Worm (Caenorhabditis elegans) whole organism, L4 larva: ENCODE measurements around the gene fbxc-39.
A peak's percentile ranks its signal among the peaks of the same experiment; 100 is the strongest.
"Not testable (repeated sequence)": the region's sequence is repeated elsewhere in the genome, so short reads cannot be mapped to it uniquely, and the experiment has no call there.

Experiments
- F10B5.3 ChIP-seq: sonication (generic microtip); optimal IDR thresholded peaks from 2 replicates; lab custom pipeline; 2016; ENCODE audit warnings: mild to moderate bottlenecking, missing genetic modification characterization, missing compliant biosample characterization
- F26F4.8 ChIP-seq: fragments of 200-800 bp; sonication (Bioruptor generic); conservative IDR thresholded peaks from 2 replicates; pipeline ENCODE4 v1.3.6; 2022; ENCODE audit warnings: missing genetic modification characterization, missing compliant biosample characterization
- F44E2.7 ChIP-seq: fragments of 200-800 bp; sonication (Bioruptor generic); IDR thresholded peaks from 2 replicates; pipeline ENCODE4 v2.1.2; 2022; ENCODE audit warnings: missing genetic modification characterization, missing compliant biosample characterization
- T20F7.1 ChIP-seq: fragments of 200-800 bp; sonication (Bioruptor generic); optimal IDR thresholded peaks from 2 replicates; lab custom pipeline; 2018; ENCODE audit warnings: mild to moderate bottlenecking, missing genetic modification characterization, missing compliant biosample characterization
- T26A8.4 ChIP-seq: fragments of 200-800 bp; sonication (Bioruptor generic); IDR thresholded peaks from 2 replicates; pipeline ENCODE4 v1.3.6; 2022; ENCODE audit warnings: missing genetic modification characterization, missing compliant biosample characterization
- Y48G9A.11 ChIP-seq: fragments of 200-800 bp; sonication (Bioruptor generic); IDR thresholded peaks from 2 replicates; pipeline ENCODE4 v1.3.6; 2022; ENCODE audit warnings: missing genetic modification reagents, missing genetic modification characterization, missing compliant biosample characterization
- aha-1 ChIP-seq: fragments of 150-350 bp; peaks from one replicate; lab custom pipeline; 2014; ENCODE audit warnings: missing biosample characterization, missing genetic modification characterization
- arid-1 ChIP-seq: fragments of 200-800 bp; sonication (Bioruptor generic); conservative IDR thresholded peaks from 2 replicates; pipeline ENCODE4 v1.3.6; 2022; ENCODE audit warnings: missing genetic modification reagents, missing genetic modification characterization, missing compliant biosample characterization
- ceh-20 ChIP-seq: fragments of 200-800 bp; sonication (Bioruptor generic); IDR thresholded peaks from 2 replicates; pipeline ENCODE4 v1.3.6; 2022; ENCODE audit warnings: missing genetic modification reagents, missing genetic modification characterization, missing compliant biosample characterization
- ceh-82 ChIP-seq: sonication (generic microtip); optimal IDR thresholded peaks from 2 replicates; lab custom pipeline; 2017; ENCODE audit warnings: missing biosample characterization, missing genetic modification characterization
- cey-2 ChIP-seq: sonication (generic microtip); optimal IDR thresholded peaks from 3 replicates; lab custom pipeline; 2017; ENCODE audit warnings: missing genetic modification characterization, mild to moderate bottlenecking, missing compliant biosample characterization, antibody characterized with exemption, borderline replicate concordance; ENCODE audit not compliant: insufficient read depth
- daf-16 ChIP-seq, 3 experiments: sonication (generic microtip); optimal IDR thresholded peaks; 2 replicates each; lab custom pipeline; 2016 to 2017; ENCODE audit warnings: missing genetic modification characterization in 3 of 3, missing genetic modification reagents in 3 of 3, mild to moderate bottlenecking in 2 of 3, missing compliant biosample characterization in 2 of 3, missing biosample characterization in 1 of 3, moderate library complexity in 1 of 3
- dmd-9 ChIP-seq: fragments of 200-800 bp; sonication (Bioruptor generic); IDR thresholded peaks from 2 replicates; pipeline ENCODE4 v1.3.6; 2022; ENCODE audit warnings: missing genetic modification reagents, missing genetic modification characterization, missing compliant biosample characterization
- duxl-1 ChIP-seq: sonication (generic microtip); optimal IDR thresholded peaks from 2 replicates; lab custom pipeline; 2016; ENCODE audit warnings: mild to moderate bottlenecking, missing genetic modification characterization, moderate library complexity, missing compliant biosample characterization; ENCODE audit not compliant: poor library complexity
- egl-27 ChIP-seq: sonication (generic microtip); optimal IDR thresholded peaks from 3 replicates; lab custom pipeline; 2017; ENCODE audit warnings: missing biosample characterization, missing genetic modification reagents, missing genetic modification characterization
- fos-1 ChIP-seq: fragments of 150-350 bp; optimal IDR thresholded peaks from 2 replicates; lab custom pipeline; 2014; ENCODE audit warnings: missing biosample characterization, missing genetic modification characterization
- gei-8 ChIP-seq: fragments of 200-800 bp; sonication (Bioruptor generic); optimal IDR thresholded peaks from 2 replicates; lab custom pipeline; 2018; ENCODE audit warnings: mild to moderate bottlenecking, missing genetic modification characterization, missing compliant biosample characterization
- hmg-1.1 ChIP-seq: fragments of 200-800 bp; sonication (Bioruptor generic); IDR thresholded peaks from 2 replicates; pipeline ENCODE4 v1.3.6; 2022; ENCODE audit warnings: missing genetic modification reagents, missing genetic modification characterization, missing compliant biosample characterization
- lin-38 ChIP-seq: fragments of 200-800 bp; sonication (Bioruptor generic); IDR thresholded peaks from 2 replicates; pipeline ENCODE4 v1.3.6; 2022; ENCODE audit warnings: missing genetic modification reagents, missing genetic modification characterization, missing compliant biosample characterization
- madf-9 ChIP-seq: fragments of 200-800 bp; sonication (Bioruptor generic); conservative IDR thresholded peaks from 2 replicates; pipeline ENCODE4 v1.3.6; 2022; ENCODE audit warnings: missing genetic modification reagents, missing genetic modification characterization, missing compliant biosample characterization
- nhr-10 ChIP-seq: fragments of 150-350 bp; optimal IDR thresholded peaks from 2 replicates; lab custom pipeline; 2014; ENCODE audit warnings: missing biosample characterization, missing genetic modification characterization
- nhr-28 ChIP-seq: fragments of 150-350 bp; optimal IDR thresholded peaks from 2 replicates; lab custom pipeline; 2014; ENCODE audit warnings: missing biosample characterization, missing genetic modification characterization
- nhr-6 ChIP-seq: fragments of 150-350 bp; optimal IDR thresholded peaks from 2 replicates; lab custom pipeline; 2014; ENCODE audit warnings: missing biosample characterization, missing genetic modification characterization
- pha-4 ChIP-seq, 2 experiments: fragments of 150-350 bp in 1 of 2; fragments of 200-800 bp in 1 of 2; sonication (Bioruptor generic) in 1 of 2; IDR thresholded peaks in 1 of 2; optimal IDR thresholded peaks in 1 of 2; 2 replicates each; pipeline versions ENCODE4 v1.3.6 to Lab custom; 2014 to 2022; ENCODE audit warnings: missing genetic modification characterization in 2 of 2, missing genetic modification reagents in 2 of 2, missing biosample characterization in 1 of 2, missing compliant biosample characterization in 1 of 2
- rbr-2 ChIP-seq: sonication (generic microtip); optimal IDR thresholded peaks from 2 replicates; lab custom pipeline; 2016; ENCODE audit warnings: missing genotype, missing genetic modification characterization, missing compliant biosample characterization
- snpc-4 ChIP-seq: fragments of 150-350 bp; optimal IDR thresholded peaks from 2 replicates; lab custom pipeline; 2014; ENCODE audit warnings: missing biosample characterization, missing genetic modification characterization
- spr-1 ChIP-seq: sonication (generic microtip); optimal IDR thresholded peaks from 2 replicates; lab custom pipeline; 2016; ENCODE audit warnings: mild to moderate bottlenecking, missing genetic modification characterization, missing compliant biosample characterization
- unc-39 ChIP-seq: sonication (generic microtip); optimal IDR thresholded peaks from 2 replicates; lab custom pipeline; 2017; ENCODE audit warnings: missing biosample characterization, missing genetic modification characterization
- unc-62 ChIP-seq, 3 experiments: fragments of 150-350 bp in 1 of 3; sonication (generic microtip); optimal IDR thresholded peaks in 2 of 3; peaks in 1 of 3; 1 replicate in 1 of 3; 2 replicates in 2 of 3; lab custom pipeline; 2014 to 2017; ENCODE audit warnings: missing biosample characterization in 3 of 3, missing genetic modification characterization in 3 of 3, missing genetic modification reagents in 3 of 3, missing genotype in 1 of 3
- zfp-3 ChIP-seq: fragments of 200-800 bp; sonication (Bioruptor generic); conservative IDR thresholded peaks from 2 replicates; pipeline ENCODE4 v1.3.6; 2022; ENCODE audit warnings: missing genetic modification reagents, missing genetic modification characterization, missing compliant biosample characterization
- zip-2 ChIP-seq: fragments of 150-350 bp; optimal IDR thresholded peaks from 2 replicates; lab custom pipeline; 2014; ENCODE audit warnings: missing biosample characterization, missing genetic modification characterization
- ztf-7 ChIP-seq: fragments of 150-350 bp; optimal IDR thresholded peaks from 2 replicates; lab custom pipeline; 2014; ENCODE audit warnings: missing biosample characterization, missing genetic modification characterization

The fbxc-39 gene

ce11 chrII:979135-979534 is 9.4 kb upstream of the fbxc-39 start, which contains the start of the genes fbxc-17 and fbxc-15:
Gene fbxc-17 (minus strand): TSS chrII:979235.
Gene fbxc-15 (plus strand): TSS chrII:979423.
- TF ChIP-seq arid-1 (GFP tag; lab: Robert Waterston, UW) = no peak
- TF ChIP-seq daf-16 (GFP tag; optimal IDR thresholded peaks at IDR 0.05; lab: Kevin White, UChicago) = no peak
- no peak for TF ChIP-seq daf-16 (tag; optimal IDR thresholded peaks at IDR 0.05; lab: Kevin White, UChicago)
- no peak for TF ChIP-seq spr-1 (tag; lab: Kevin White, UChicago)
- TF ChIP-seq snpc-4 (tag; lab: Kevin White, UChicago) = no peak
- no peak for TF ChIP-seq duxl-1 (tag; lab: Kevin White, UChicago)
- no peak for TF ChIP-seq lin-38 (GFP tag; lab: Robert Waterston, UW)
- TF ChIP-seq ztf-7 (tag; lab: Kevin White, UChicago) = no peak
- no peak for TF ChIP-seq hmg-1.1 (GFP tag; lab: Robert Waterston, UW)
- TF ChIP-seq ceh-82 (tag; lab: Kevin White, UChicago) = no peak

- TF ChIP-seq zfp-3 = no peak
- peak; percentile 45 for TF ChIP-seq aha-1 (tag; lab: Kevin White, UChicago)
- TF ChIP-seq, all 104 proteins: peak for 1
Measured at ce11 chrII:982842-983241, 5.7 kb upstream of the fbxc-39 start, which contains the start of gene srh-274. Gene srh-274 (plus strand): TSS chrII:983142.

- TF ChIP-seq duxl-1 (tag; lab: Kevin White, UChicago); egl-27; cey-2: not testable (repeated sequence)
Measured at ce11 chrII:985703-986102, 2.8 kb upstream of the fbxc-39 start, which contains the start of gene fbxc-40. Gene fbxc-40 (plus strand): TSS chrII:986003.

- TF ChIP-seq F44E2.7 = no peak
- no peak for TF ChIP-seq madf-9 (GFP tag; lab: Robert Waterston, UW)
- no peak for TF ChIP-seq nhr-6 (tag; lab: Kevin White, UChicago)
Measured at ce11 chrII:991300-991699, 2.8 kb downstream of the fbxc-39 start, which contains the start of gene fbxc-42. Gene fbxc-42 (plus strand): TSS chrII:991600.

ce11 chrII:994231-994630 is 5.7 kb downstream of the fbxc-39 start, which contains the start of gene F45D11.7:
Gene F45D11.7 (plus strand): TSS chrII:994531.
- not testable (repeated sequence) for TF ChIP-seq unc-39, nhr-10, duxl-1 (tag; lab: Kevin White, UChicago)

- TF ChIP-seq dmd-9 (GFP tag; lab: Robert Waterston, UW); T26A8.4 (GFP tag; lab: Robert Waterston, UW); fos-1 (tag; lab: Kevin White, UChicago): not testable (repeated sequence)
Measured at ce11 chrII:996112-996511, 7.6 kb downstream of the fbxc-39 start, which contains the start of gene F45D11.11. Gene F45D11.11 (minus strand): TSS chrII:996212.

- TF ChIP-seq F26F4.8 = no peak
- TF ChIP-seq Y48G9A.11 (GFP tag; lab: Robert Waterston, UW) = no peak
- no peak for TF ChIP-seq cey-2
- TF ChIP-seq zip-2 (tag; lab: Kevin White, UChicago) = no peak
- no peak for TF ChIP-seq egl-27
- no peak for TF ChIP-seq T20F7.1 (GFP tag; lab: Kevin White, UChicago)
- TF ChIP-seq nhr-28 (tag; lab: Kevin White, UChicago) = no peak
- TF ChIP-seq pha-4 (GFP tag; IDR thresholded peaks at IDR 0.05; lab: Robert Waterston, UW) = no peak
- TF ChIP-seq pha-4 (tag; optimal IDR thresholded peaks at IDR 0.05; lab: Kevin White, UChicago) = no peak
- TF ChIP-seq ceh-20 (GFP tag; lab: Robert Waterston, UW) = no peak
- TF ChIP-seq unc-62 (GFP tag; optimal IDR thresholded peaks at IDR 0.05 in 1 of 2; lab: Kevin White, UChicago) = no peak
- no peak for TF ChIP-seq unc-62 (tag; optimal IDR thresholded peaks at IDR 0.05; lab: Kevin White, UChicago)
- no peak for TF ChIP-seq rbr-2 (tag; lab: Kevin White, UChicago)
- TF ChIP-seq F10B5.3 = no peak
- no peak for TF ChIP-seq gei-8
Measured at ce11 chrII:999493-999892, 11.0 kb downstream of the fbxc-39 start, which contains the start of gene fbxb-29. Gene fbxb-29 (minus strand): TSS chrII:999593.
